Worm (Caenorhabditis elegans): ENCODE data around the gene AH10.2.

ce11 chrV:14110042-14110441 is 46.5 kb upstream of the AH10.2 start, which contains the start of gene H39E23.2:
- TF ChIP-seq nhr-25 (tag; optimal IDR thresholded peaks at IDR 0.05): no peak
- no peak for TF ChIP-seq aly-2 (tag; optimal IDR thresholded peaks at IDR 0.05)
